Fruit fly (Drosophila melanogaster) whole organism, embryonic: ENCODE results near the gene CHES-1-like.

Source experiments
- CG10462 ChIP-seq: fragments of 200-800 bp; sonication (Bioruptor generic); optimal IDR thresholded peaks from 2 replicates; lab custom pipeline; 2016; ENCODE audit warnings: missing biosample characterization, missing genetic modification characterization
- CG12155 ChIP-seq: fragments of 200-800 bp; sonication (Bioruptor generic); optimal IDR thresholded peaks from 3 replicates; lab custom pipeline; 2016; ENCODE audit warnings: missing biosample characterization, missing genetic modification characterization
- CG12769 ChIP-seq: fragments of 200-800 bp; sonication (Bioruptor generic); optimal IDR thresholded peaks from 2 replicates; lab custom pipeline; 2019; ENCODE audit warnings: missing biosample characterization, mild to moderate bottlenecking, missing genetic modification characterization, moderate library complexity
- CG16813 ChIP-seq: fragments of 200-800 bp; sonication (Bioruptor generic); IDR thresholded peaks from 3 replicates; pipeline ENCODE4 v1.3.6; 2022; ENCODE audit warnings: missing biosample characterization, missing genetic modification characterization; ENCODE audit not compliant: partially characterized antibody
- CG17359 ChIP-seq: fragments of 200-800 bp; sonication (Bioruptor generic); optimal IDR thresholded peaks from 3 replicates; lab custom pipeline; 2018; ENCODE audit warnings: missing biosample characterization, mild to moderate bottlenecking, missing genetic modification characterization, moderate library complexity
- CG18476 ChIP-seq: fragments of 200-800 bp; sonication (Bioruptor generic); optimal IDR thresholded peaks from 2 replicates; lab custom pipeline; 2016; ENCODE audit warnings: missing biosample characterization, mild to moderate bottlenecking, missing genetic modification characterization
- CG2116 ChIP-seq: fragments of 200-800 bp; sonication (Bioruptor generic); optimal IDR thresholded peaks from 3 replicates; lab custom pipeline; 2018; ENCODE audit warnings: missing biosample characterization, mild to moderate bottlenecking, missing genetic modification characterization
- CG2120 ChIP-seq: fragments of 200-800 bp; sonication (Bioruptor generic); optimal IDR thresholded peaks from 3 replicates; lab custom pipeline; 2016; ENCODE audit warnings: missing biosample characterization, missing genetic modification characterization
- CG2712 ChIP-seq: fragments of 200-800 bp; optimal IDR thresholded peaks from 3 replicates; lab custom pipeline; 2019; ENCODE audit warnings: missing biosample characterization, mild to moderate bottlenecking, missing genetic modification characterization, moderate library complexity
- CG31224 ChIP-seq: fragments of 200-800 bp; sonication (Bioruptor generic); IDR thresholded peaks from 2 replicates; pipeline ENCODE4 v1.3.6; 2022; ENCODE audit warnings: missing biosample characterization, missing genetic modification characterization
- CG33557 ChIP-seq: fragments of 200-800 bp; sonication (Bioruptor generic); optimal IDR thresholded peaks from 2 replicates; lab custom pipeline; 2019; ENCODE audit warnings: missing biosample characterization, mild to moderate bottlenecking, missing genetic modification characterization, moderate library complexity
- CG42726 ChIP-seq: fragments of 200-800 bp; sonication (Bioruptor generic); IDR thresholded peaks from 2 replicates; pipeline ENCODE4 v1.3.6; 2022; ENCODE audit warnings: missing biosample characterization, missing genetic modification characterization; ENCODE audit not compliant: partially characterized antibody
- CG4820 ChIP-seq: fragments of 200-800 bp; sonication (Bioruptor generic); optimal IDR thresholded peaks from 3 replicates; lab custom pipeline; 2016; ENCODE audit warnings: missing biosample characterization, missing genetic modification characterization
- CG6791 ChIP-seq: fragments of 200-800 bp; sonication (Bioruptor generic); IDR thresholded peaks from 3 replicates; pipeline ENCODE4 v1.3.6; 2022; ENCODE audit warnings: missing biosample characterization, missing genetic modification characterization; ENCODE audit not compliant: partially characterized antibody
- CG7556 ChIP-seq: fragments of 200-800 bp; sonication (Bioruptor generic); optimal IDR thresholded peaks from 2 replicates; lab custom pipeline; 2017; ENCODE audit warnings: missing biosample characterization, mild to moderate bottlenecking, missing genetic modification characterization
- CG8478 ChIP-seq: fragments of >200 bp; optimal IDR thresholded peaks from 2 replicates; lab custom pipeline; 2018
- CG8924 ChIP-seq: fragments of 200-800 bp; optimal IDR thresholded peaks from 3 replicates; lab custom pipeline; 2019; ENCODE audit warnings: missing biosample characterization, mild to moderate bottlenecking, missing genetic modification characterization, moderate library complexity
- CG9727 ChIP-seq: fragments of 200-800 bp; sonication (Bioruptor generic); optimal IDR thresholded peaks from 3 replicates; lab custom pipeline; 2017; ENCODE audit warnings: missing biosample characterization, mild to moderate bottlenecking, missing genetic modification characterization
- CG9817 ChIP-seq: fragments of 200-800 bp; sonication (Bioruptor generic); optimal IDR thresholded peaks from 2 replicates; lab custom pipeline; 2018; ENCODE audit warnings: missing biosample characterization, mild to moderate bottlenecking, missing genetic modification characterization, moderate library complexity
- CG9876 ChIP-seq: fragments of 200-800 bp; sonication (Bioruptor generic); optimal IDR thresholded peaks from 2 replicates; lab custom pipeline; 2016; ENCODE audit warnings: missing biosample characterization, missing genetic modification characterization
- CHES-1-like ChIP-seq: fragments of 200-800 bp; sonication (Bioruptor generic); optimal IDR thresholded peaks from 2 replicates; lab custom pipeline; 2016; ENCODE audit warnings: missing biosample characterization, missing genetic modification characterization
- D ChIP-seq, 2 experiments: fragments of 200-800 bp in 1 of 2; fragments of >200 bp in 1 of 2; sonication (Bioruptor generic) in 1 of 2; optimal IDR thresholded peaks; 2 replicates in 1 of 2; 3 replicates in 1 of 2; lab custom pipeline; 2017; ENCODE audit warnings: mild to moderate bottlenecking in 1 of 2, missing biosample characterization in 1 of 2, missing genetic modification characterization in 1 of 2, missing genetic modification reagents in 1 of 2
- Dbx ChIP-seq: fragments of 200-800 bp; sonication (Bioruptor generic); IDR thresholded peaks from 3 replicates; pipeline ENCODE4 v1.3.6; 2022; ENCODE audit warnings: missing biosample characterization, missing genetic modification characterization
- E2f1 ChIP-seq: fragments of 200-800 bp; sonication (Bioruptor generic); IDR thresholded peaks from 2 replicates; pipeline ENCODE4 v1.3.6; 2022; ENCODE audit warnings: missing biosample characterization, missing genetic modification characterization
- HHEX ChIP-seq: fragments of 200-800 bp; sonication (Bioruptor generic); optimal IDR thresholded peaks from 3 replicates; lab custom pipeline; 2017; ENCODE audit warnings: missing biosample characterization, mild to moderate bottlenecking, missing genetic modification characterization, missing genetic modification reagents
- HLH54F ChIP-seq: fragments of 200-800 bp; sonication (Bioruptor generic); optimal IDR thresholded peaks from 3 replicates; lab custom pipeline; 2016; ENCODE audit warnings: missing biosample characterization, missing genetic modification characterization
- Hr78 ChIP-seq, 2 experiments: fragments of 200-800 bp in 1 of 2; fragments of >200 bp in 1 of 2; sonication (Bioruptor generic) in 1 of 2; optimal IDR thresholded peaks; 2 replicates each; lab custom pipeline; 2017 to 2019; ENCODE audit warnings: missing biosample characterization in 2 of 2, missing genetic modification characterization in 2 of 2, mild to moderate bottlenecking in 1 of 2, moderate library complexity in 1 of 2
- Lhr ChIP-seq: fragments of 200-800 bp; sonication (Bioruptor generic); optimal IDR thresholded peaks from 3 replicates; lab custom pipeline; 2017; ENCODE audit warnings: mild to moderate bottlenecking, missing biosample characterization, missing genetic modification reagents, missing genetic modification characterization
- MBD-R2 ChIP-seq: fragments of 200-800 bp; sonication (Bioruptor generic); IDR thresholded peaks from 2 replicates; pipeline ENCODE4 v1.3.6; 2022; ENCODE audit warnings: missing biosample characterization, missing genetic modification characterization
- Nf-YC ChIP-seq: fragments of 200-800 bp; optimal IDR thresholded peaks from 3 replicates; lab custom pipeline; 2019; ENCODE audit warnings: missing biosample characterization, mild to moderate bottlenecking, missing genetic modification characterization, moderate library complexity
- NfI ChIP-seq: fragments of 200-800 bp; sonication (Bioruptor generic); optimal IDR thresholded peaks from 3 replicates; lab custom pipeline; 2018; ENCODE audit warnings: missing biosample characterization, mild to moderate bottlenecking, missing genetic modification characterization, moderate library complexity
- Scr ChIP-seq: fragments of 200-800 bp; sonication (Bioruptor generic); IDR thresholded peaks from 2 replicates; pipeline ENCODE4 v1.3.6; 2022; ENCODE audit warnings: missing biosample characterization, missing genetic modification characterization; ENCODE audit not compliant: partially characterized antibody
- Sry-β ChIP-seq: fragments of 200-800 bp; sonication (Bioruptor generic); optimal IDR thresholded peaks from 2 replicates; lab custom pipeline; 2018; ENCODE audit warnings: missing biosample characterization, mild to moderate bottlenecking, missing genetic modification characterization, moderate library complexity
- Sry-δ ChIP-seq: fragments of 200-800 bp; sonication (Bioruptor generic); optimal IDR thresholded peaks from 2 replicates; lab custom pipeline; 2016; ENCODE audit warnings: missing biosample characterization, missing genetic modification characterization
- Xrp1 ChIP-seq: fragments of 200-800 bp; sonication (Bioruptor generic); IDR thresholded peaks from 2 replicates; pipeline ENCODE4 v1.3.6; 2022; ENCODE audit warnings: missing biosample characterization, missing genetic modification characterization
- bab2 ChIP-seq: fragments of 200-800 bp; sonication (Bioruptor generic); optimal IDR thresholded peaks from 2 replicates; lab custom pipeline; 2016; ENCODE audit warnings: missing biosample characterization, missing genetic modification characterization
- da ChIP-seq: fragments of 200-800 bp; sonication (Bioruptor generic); optimal IDR thresholded peaks from 2 replicates; lab custom pipeline; 2016; ENCODE audit warnings: missing biosample characterization, missing genetic modification characterization
- fd96Cb ChIP-seq: fragments of 200-800 bp; sonication (Bioruptor generic); optimal IDR thresholded peaks from 2 replicates; lab custom pipeline; 2018; ENCODE audit warnings: missing biosample characterization, mild to moderate bottlenecking, missing genetic modification characterization, moderate library complexity
- lmd ChIP-seq: fragments of 200-800 bp; sonication (Bioruptor generic); IDR thresholded peaks from 2 replicates; pipeline ENCODE4 v1.3.6; 2022; ENCODE audit warnings: missing biosample characterization, missing genetic modification characterization
- pb ChIP-seq: fragments of 200-800 bp; sonication (Bioruptor generic); optimal IDR thresholded peaks from 3 replicates; lab custom pipeline; 2016; ENCODE audit warnings: missing biosample characterization, missing genetic modification characterization
- sima ChIP-seq: fragments of 200-800 bp; sonication (Bioruptor generic); optimal IDR thresholded peaks from 2 replicates; lab custom pipeline; 2016; ENCODE audit warnings: missing biosample characterization, missing genetic modification characterization
- sisA ChIP-seq: fragments of 200-800 bp; sonication (Bioruptor generic); IDR thresholded peaks from 2 replicates; pipeline ENCODE4 v1.3.6; 2022; ENCODE audit warnings: missing biosample characterization, missing genetic modification characterization
- stc ChIP-seq: fragments of 200-800 bp; sonication (Bioruptor generic); IDR thresholded peaks from 2 replicates; pipeline ENCODE4 v1.3.6; 2022; ENCODE audit warnings: missing biosample characterization, missing genetic modification characterization
- trem ChIP-seq: fragments of 200-800 bp; optimal IDR thresholded peaks from 3 replicates; lab custom pipeline; 2019; ENCODE audit warnings: missing biosample characterization, mild to moderate bottlenecking, missing genetic modification characterization, moderate library complexity
- tup ChIP-seq: fragments of 200-800 bp; sonication (Bioruptor generic); optimal IDR thresholded peaks from 2 replicates; lab custom pipeline; 2016; ENCODE audit warnings: missing biosample characterization, mild to moderate bottlenecking, missing genetic modification characterization, moderate library complexity
- tx ChIP-seq: fragments of 200-800 bp; sonication (Bioruptor generic); optimal IDR thresholded peaks from 2 replicates; lab custom pipeline; 2016; ENCODE audit warnings: missing biosample characterization, missing genetic modification characterization
- vvl ChIP-seq: fragments of 200-800 bp; sonication (Bioruptor generic); IDR thresholded peaks from 2 replicates; pipeline ENCODE4 v1.3.6; 2022; ENCODE audit warnings: missing biosample characterization, missing genetic modification characterization

The CHES-1-like gene

DNA sequence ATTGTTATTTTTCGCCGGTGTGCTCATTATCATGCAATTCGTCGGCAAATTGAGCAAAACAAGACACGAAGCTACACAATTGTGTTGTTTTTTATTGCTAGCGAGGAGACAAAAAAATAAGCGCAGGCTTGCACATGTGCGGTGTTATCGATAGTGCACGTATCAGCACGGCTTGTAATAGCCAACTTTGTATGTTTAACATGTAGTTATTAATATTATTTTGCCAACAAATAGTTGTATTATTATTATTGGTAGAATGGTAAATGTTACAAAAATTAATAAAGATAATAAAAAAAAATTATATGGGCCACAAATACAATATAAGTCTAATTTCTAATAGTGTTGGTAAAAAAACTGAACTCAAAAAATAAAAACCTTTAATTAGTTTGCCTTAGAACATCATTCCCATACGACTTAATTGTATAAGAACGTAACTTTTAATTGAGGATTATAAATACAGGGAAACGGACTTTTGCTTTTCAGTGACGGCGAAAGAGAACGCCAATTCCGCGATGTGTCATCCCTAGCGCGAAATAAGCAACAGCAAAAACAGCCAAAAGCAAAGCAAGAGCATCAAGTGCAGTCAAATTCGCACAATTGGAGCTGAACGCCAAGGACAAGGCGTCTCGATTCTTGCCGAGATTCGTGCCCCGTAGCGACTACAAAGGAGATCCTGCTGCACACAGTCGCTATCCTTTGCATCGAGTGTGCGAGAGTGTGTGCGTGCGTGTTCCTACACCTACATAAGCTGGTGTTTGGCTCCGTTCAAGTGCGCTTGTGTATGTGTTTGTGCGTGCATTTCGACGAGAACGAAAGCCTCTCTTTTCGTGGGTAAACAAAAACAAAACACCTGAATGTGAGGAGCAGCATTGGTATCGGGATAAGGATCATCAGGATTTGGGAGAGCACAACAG is 19.3 kb upstream of the CHES-1-like start, which contains the start of the genes NELF-B and CG12155 (continued):
- peak; percentile 61 for TF ChIP-seq Nf-YC (tag; lab: Kevin White, UChicago)
- TF ChIP-seq Sry-β (GFP tag; lab: Kevin White, UChicago), result peak; percentile 43
- no peak for TF ChIP-seq HHEX (GFP tag; lab: Kevin White, UChicago)
- TF ChIP-seq da (GFP tag; lab: Kevin White, UChicago), result no peak
- TF ChIP-seq Scr (GFP tag; lab: Robert Waterston, UW), result peak; percentile 72
- TF ChIP-seq sima, result no peak
- TF ChIP-seq CG2712, result peak; percentile 67
- peak; percentile 29 for TF ChIP-seq CG17359 (tag; lab: Kevin White, UChicago)
- no peak for TF ChIP-seq CG9876 (GFP tag; lab: Kevin White, UChicago)
- TF ChIP-seq bab2, result peak; percentile 4
- TF ChIP-seq trem, result peak; percentile 29
- TF ChIP-seq lmd (GFP tag; lab: Robert Waterston, UW), result peak; percentile 31
- TF ChIP-seq CG16813 (GFP tag; lab: Robert Waterston, UW), result peak; percentile 76
- TF ChIP-seq CG12155 (GFP tag; lab: Kevin White, UChicago), result peak; percentile 84
- TF ChIP-seq CG2116 (GFP tag; lab: Kevin White, UChicago), result peak; percentile 98
- peak; percentile 11 for TF ChIP-seq NfI (GFP tag; lab: Kevin White, UChicago)
- 0 out of 2 replicates have a peak, but pooled peaks have one; percentile 45 for TF ChIP-seq CG42726 (GFP tag; lab: Robert Waterston, UW)
- TF ChIP-seq tx, result peak; percentile 0
- no peak for TF ChIP-seq D (optimal IDR thresholded peaks at IDR 0.05; lab: Kevin White, UChicago)
- TF ChIP-seq D (GFP tag; optimal IDR thresholded peaks at IDR 0.05; lab: Kevin White, UChicago), result peak; percentile 42
- peak; percentile 2 for TF ChIP-seq CG18476 (GFP tag; lab: Kevin White, UChicago)
- peak; percentile 64 for TF ChIP-seq CG7556 (GFP tag; lab: Kevin White, UChicago)
- TF ChIP-seq CG31224, result no peak
- peak; percentile 19 for TF ChIP-seq fd96Cb (tag; lab: Kevin White, UChicago)
- peak; percentile 46 for TF ChIP-seq CG9817 (tag; lab: Kevin White, UChicago)
- peak; percentile 82 for TF ChIP-seq Sry-δ (GFP tag; lab: Kevin White, UChicago)
- TF ChIP-seq CG9727, result peak; percentile 70
- no peak for TF ChIP-seq pb
- TF ChIP-seq Hr78 (GFP tag; optimal IDR thresholded peaks at IDR 0.05; lab: Kevin White, UChicago), result no peak
- TF ChIP-seq Xrp1 (GFP tag; lab: Robert Waterston, UW), result peak; percentile 9; the same call in 1 of the 2 replicates
- no peak for TF ChIP-seq stc
- TF ChIP-seq CG12769 (tag; lab: Kevin White, UChicago), result no peak
- TF ChIP-seq CG10462 (GFP tag; lab: Kevin White, UChicago), result peak; percentile 10
- peak; percentile 16 for TF ChIP-seq HLH54F (GFP tag; lab: Kevin White, UChicago)
- peak; percentile 47; the same call in 1 of the 3 replicates for TF ChIP-seq Dbx
- peak; percentile 40 for TF ChIP-seq CG4820 (GFP tag; lab: Kevin White, UChicago)
- peak; percentile 77 for TF ChIP-seq MBD-R2 (GFP tag; lab: Robert Waterston, UW)
- peak; percentile 36; the same call in 1 of the 2 replicates for TF ChIP-seq vvl
- TF ChIP-seq tup (GFP tag; lab: Kevin White, UChicago), result no peak
- TF ChIP-seq Lhr (GFP tag; lab: Kevin White, UChicago), result no peak
- TF ChIP-seq sisA (GFP tag; lab: Robert Waterston, UW), result peak; percentile 10; the same call in 1 of the 2 replicates
- peak; percentile 30 for TF ChIP-seq CG33557
- TF ChIP-seq CHES-1-like (GFP tag; lab: Kevin White, UChicago), result no peak
- TF ChIP-seq CG2120 (GFP tag; lab: Kevin White, UChicago), result peak; percentile 49
- TF ChIP-seq CG8924, result peak; percentile 63
- TF ChIP-seq CG6791 (GFP tag; lab: Robert Waterston, UW), result peak; percentile 66
- 0 out of 2 replicates have a peak, but pooled peaks have one; percentile 0 for TF ChIP-seq E2f1
- TF ChIP-seq CG8478 (lab: Kevin White, UChicago), result peak; percentile 71
